Fruit fly (Drosophila melanogaster) whole organism, pupa: Measurements from ENCODE around the gene mTerf5.

Source experiments
- CG12605 ChIP-seq: fragments of 200-800 bp; sonication (Bioruptor generic); IDR thresholded peaks from 2 replicates; pipeline ENCODE4 v1.3.6; 2022; ENCODE audit warnings: missing biosample characterization, missing genetic modification characterization
- CG14655 ChIP-seq: fragments of 200-800 bp; sonication (Bioruptor generic); optimal IDR thresholded peaks from 3 replicates; lab custom pipeline; 2017; ENCODE audit warnings: mild to moderate bottlenecking, missing biosample characterization, missing genetic modification reagents, missing genetic modification characterization
- CG4496 ChIP-seq: fragments of 200-800 bp; sonication (Bioruptor generic); IDR thresholded peaks from 3 replicates; pipeline ENCODE4 v1.3.6; 2022; ENCODE audit warnings: missing biosample characterization, missing genetic modification characterization
- CG8159 ChIP-seq: fragments of 200-800 bp; sonication (Bioruptor generic); optimal IDR thresholded peaks from 3 replicates; lab custom pipeline; 2018; ENCODE audit warnings: missing biosample characterization, mild to moderate bottlenecking, missing genetic modification characterization, moderate library complexity
- CG8301 ChIP-seq: fragments of 200-800 bp; sonication (Bioruptor generic); optimal IDR thresholded peaks from 2 replicates; lab custom pipeline; 2018; ENCODE audit warnings: missing biosample characterization, mild to moderate bottlenecking, missing genetic modification characterization
- Pif1A ChIP-seq: fragments of 200-800 bp; sonication (Bioruptor generic); optimal IDR thresholded peaks from 3 replicates; lab custom pipeline; 2016; ENCODE audit warnings: missing biosample characterization, missing genetic modification characterization
- rn ChIP-seq: fragments of 200-800 bp; sonication (Bioruptor generic); IDR thresholded peaks from 2 replicates; pipeline ENCODE4 v1.3.6; 2022; ENCODE audit warnings: missing biosample characterization, missing genetic modification characterization

dm6 chr3R:18199177-18199884, 24.2 kb downstream of the mTerf5 start, which contains the start of the genes Ssdp and CG7985:
- TF ChIP-seq Pif1A (GFP tag; lab: Kevin White, UChicago) = no peak
- TF ChIP-seq rn (GFP tag; lab: Robert Waterston, UW) = no peak
- no peak for TF ChIP-seq CG14655
- no peak for TF ChIP-seq CG12605 (GFP tag; lab: Robert Waterston, UW)
- no peak for TF ChIP-seq CG4496 (GFP tag; lab: Robert Waterston, UW)
- no peak for TF ChIP-seq CG8159 (tag; lab: Kevin White, UChicago)
- TF ChIP-seq CG8301 = no peak
